Worm (Caenorhabditis elegans): ENCODE results near the gene cpsf-3.

The cpsf-3 gene

DNA sequence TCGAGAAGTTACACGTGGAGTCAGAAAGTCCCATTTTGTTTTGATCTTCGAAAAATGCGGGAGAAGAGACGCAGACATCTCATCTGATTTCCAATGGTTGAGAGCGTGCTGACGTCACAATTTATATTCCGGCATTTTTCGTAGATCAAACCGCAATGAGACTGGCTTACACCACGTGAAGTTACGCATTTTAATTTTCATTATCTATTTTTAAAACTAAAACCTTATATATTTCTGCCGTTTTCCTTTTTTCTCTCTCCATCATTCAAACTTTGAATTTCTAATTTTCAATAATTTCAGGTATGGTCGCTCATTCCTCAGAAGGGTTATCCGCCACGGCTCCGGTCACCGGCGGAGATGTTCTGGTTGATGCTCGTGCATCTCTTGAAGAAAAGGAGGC lies 32.7 kb upstream of the cpsf-3 start, which contains the start of gene fat-1:
Gene fat-1, plus strand, starts transcription at position 301 of the 400 bp plus-strand sequence.
- TF ChIP-seq ceh-45 (GFP tag; IDR thresholded peaks at IDR 0.05) (no peak), tbx-7 (tag; optimal IDR thresholded peaks at IDR 0.05) (no peak), nhr-232 (tag; optimal IDR thresholded peaks at IDR 0.05) (no peak), ama-1 (optimal IDR thresholded peaks at IDR 0.05) (no peak), sox-4 (tag; optimal IDR thresholded peaks at IDR 0.05) (no peak), ttx-3 (tag; optimal IDR thresholded peaks at IDR 0.05) (no peak), ceh-48 (tag; optimal IDR thresholded peaks at IDR 0.05) (no peak), hlh-15 (tag; optimal IDR thresholded peaks at IDR 0.05) (no peak), hlh-6 (tag; optimal IDR thresholded peaks at IDR 0.05) (no peak), ref-2 (tag; optimal IDR thresholded peaks at IDR 0.05) (no peak), F13H6.1 (tag; optimal IDR thresholded peaks at IDR 0.05) (no peak), Y22D7AL.16 (tag; optimal IDR thresholded peaks at IDR 0.05) (no peak), pat-9 (tag; optimal IDR thresholded peaks at IDR 0.05) (no peak), hlh-13 (GFP tag; optimal IDR thresholded peaks at IDR 0.05) (no peak)

DNA sequence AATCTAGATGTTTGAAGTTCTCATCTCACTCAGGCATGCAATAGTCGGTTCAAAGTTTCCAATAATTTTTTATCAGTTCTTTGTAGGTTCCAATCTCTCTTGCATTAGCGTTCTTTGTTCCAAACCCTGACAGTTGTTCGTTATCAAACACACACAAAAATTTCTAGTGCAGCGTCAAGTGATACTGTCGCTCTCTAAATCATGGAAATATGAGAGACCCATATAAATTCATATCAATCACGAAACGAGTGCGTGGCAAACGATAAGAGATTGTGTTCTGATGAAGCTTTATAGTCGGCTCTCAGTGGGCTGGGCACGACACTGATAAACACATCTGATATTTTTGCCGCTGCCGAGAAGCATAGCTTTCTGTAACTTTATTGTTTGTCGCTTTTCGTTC lies 31.5 kb upstream of the cpsf-3 start:
- no peak for TF ChIP-seq ets-4 (tag; optimal IDR thresholded peaks at IDR 0.05)
- TF ChIP-seq elt-2 (tag; optimal IDR thresholded peaks at IDR 0.05), result peak; percentile 87
- no peak for TF ChIP-seq fkh-10 (GFP tag; optimal IDR thresholded peaks at IDR 0.05)

DNA sequence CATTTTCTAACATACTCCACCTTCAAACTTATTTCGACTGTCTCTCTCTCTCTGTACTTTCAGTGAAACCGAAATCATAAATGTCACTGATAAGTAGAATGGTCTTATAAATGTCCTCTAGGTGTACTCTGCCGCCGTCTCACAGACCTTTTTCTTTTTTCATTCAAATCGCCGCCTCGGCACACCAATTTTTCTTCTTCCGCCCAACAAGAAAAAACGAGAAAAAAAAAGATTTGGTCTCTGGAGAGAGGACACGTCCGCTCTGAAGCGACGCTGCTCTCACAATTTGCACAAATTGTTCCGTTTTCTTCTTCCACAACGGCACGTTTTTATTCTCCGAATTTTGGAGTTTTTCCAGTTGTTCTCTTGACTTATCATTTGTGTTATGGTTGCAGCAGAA lies 30.5 kb upstream of the cpsf-3 start:
- no peak for TF ChIP-seq fax-1 (tag; optimal IDR thresholded peaks at IDR 0.05)
- TF ChIP-seq unc-55 (GFP tag; optimal IDR thresholded peaks at IDR 0.05), result no peak
- no peak for TF ChIP-seq ceh-19 (GFP tag; optimal IDR thresholded peaks at IDR 0.05)
- no peak for TF ChIP-seq lin-11 (tag; optimal IDR thresholded peaks at IDR 0.05)
- no peak for TF ChIP-seq ceh-22 (tag; optimal IDR thresholded peaks at IDR 0.05)
- TF ChIP-seq ztf-16 (tag; optimal IDR thresholded peaks at IDR 0.05), result no peak
- no peak for TF ChIP-seq K02D7.2 (tag; optimal IDR thresholded peaks at IDR 0.05)
- TF ChIP-seq lim-6 (tag; optimal IDR thresholded peaks at IDR 0.05), result no peak
- TF ChIP-seq nhr-232 (tag; optimal IDR thresholded peaks at IDR 0.05), result no peak
- TF ChIP-seq elt-4 (tag; optimal IDR thresholded peaks at IDR 0.05), result no peak
- no peak for TF ChIP-seq unc-42 (tag; optimal IDR thresholded peaks at IDR 0.05)
- TF ChIP-seq ceh-31 (tag; optimal IDR thresholded peaks at IDR 0.05), result no peak
- no peak for TF ChIP-seq mec-3 (tag; optimal IDR thresholded peaks at IDR 0.05; ENCODE audit: borderline replicate concordance)
- no peak for TF ChIP-seq hlh-6 (tag; optimal IDR thresholded peaks at IDR 0.05)
- no peak for TF ChIP-seq ref-2 (tag; optimal IDR thresholded peaks at IDR 0.05)

DNA sequence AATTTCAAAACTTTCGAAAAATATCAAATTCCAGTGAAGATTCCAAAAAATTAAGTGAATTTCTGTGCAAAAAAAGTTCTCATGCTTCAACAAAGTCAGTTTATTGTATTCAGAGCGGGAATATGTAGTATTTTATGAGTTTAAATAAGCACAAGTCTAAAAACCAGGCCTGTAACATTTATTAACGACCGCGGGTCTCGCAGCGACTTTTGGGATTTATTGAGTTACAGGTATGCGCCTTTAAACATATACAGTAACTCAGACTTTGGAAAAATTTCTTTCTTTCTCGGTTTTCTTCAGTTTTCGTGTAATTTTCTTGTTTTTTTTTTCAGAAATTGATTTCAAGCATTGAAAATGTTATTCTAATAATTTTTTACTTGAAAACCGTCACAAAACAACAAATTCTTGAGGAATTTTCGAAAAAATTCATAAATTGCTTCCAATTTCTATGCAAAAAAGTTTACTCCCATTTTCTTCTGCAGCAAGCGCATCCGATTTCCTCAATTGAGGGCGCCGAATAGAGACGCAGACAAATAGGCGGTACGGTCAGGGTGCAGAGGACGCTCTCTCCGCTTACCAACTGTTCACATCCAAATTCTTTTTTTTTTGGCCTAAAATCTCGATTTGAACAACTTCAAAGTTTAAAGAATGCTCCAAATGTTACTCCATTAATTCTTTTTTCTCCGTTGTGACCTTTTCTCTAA lies 28.8 kb upstream of the cpsf-3 start:
- peak; percentile 11 for TF ChIP-seq nfya-1 (tag; optimal IDR thresholded peaks at IDR 0.05)
- TF ChIP-seq hlh-15 (tag; optimal IDR thresholded peaks at IDR 0.05), result no peak
- no peak for TF ChIP-seq K02D7.2 (tag; optimal IDR thresholded peaks at IDR 0.05)
- no peak for TF ChIP-seq madf-2 (tag; optimal IDR thresholded peaks at IDR 0.05)
- no peak for TF ChIP-seq nhr-232 (tag; optimal IDR thresholded peaks at IDR 0.05)

DNA sequence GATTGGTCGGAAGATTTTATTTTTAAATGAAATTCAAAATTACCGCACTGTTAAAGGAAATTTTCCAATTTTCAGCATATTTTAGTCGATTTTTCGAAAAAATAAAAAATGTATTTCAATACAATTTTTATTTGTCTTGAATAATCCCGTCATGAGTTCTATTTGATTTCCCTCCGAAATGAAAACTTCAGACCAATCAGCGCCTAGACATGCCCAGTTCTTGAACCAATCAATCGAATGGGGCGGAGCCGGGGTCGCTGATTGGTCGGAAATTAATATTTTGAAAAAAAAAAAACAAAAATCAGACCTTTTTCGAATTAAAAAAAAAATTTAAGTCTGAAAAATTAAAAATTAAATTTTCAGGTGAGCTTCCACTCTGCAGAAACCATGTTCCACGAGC lies 27.0 kb upstream of the cpsf-3 start:
- peak; percentile 64 for TF ChIP-seq nfya-1 (tag; optimal IDR thresholded peaks at IDR 0.05)
- TF ChIP-seq fkh-10 (GFP tag; optimal IDR thresholded peaks at IDR 0.05), result no peak
- TF ChIP-seq Y22D7AL.16 (tag; optimal IDR thresholded peaks at IDR 0.05), result no peak
- TF ChIP-seq sdc-2 (tag; optimal IDR thresholded peaks at IDR 0.05), result no peak

DNA sequence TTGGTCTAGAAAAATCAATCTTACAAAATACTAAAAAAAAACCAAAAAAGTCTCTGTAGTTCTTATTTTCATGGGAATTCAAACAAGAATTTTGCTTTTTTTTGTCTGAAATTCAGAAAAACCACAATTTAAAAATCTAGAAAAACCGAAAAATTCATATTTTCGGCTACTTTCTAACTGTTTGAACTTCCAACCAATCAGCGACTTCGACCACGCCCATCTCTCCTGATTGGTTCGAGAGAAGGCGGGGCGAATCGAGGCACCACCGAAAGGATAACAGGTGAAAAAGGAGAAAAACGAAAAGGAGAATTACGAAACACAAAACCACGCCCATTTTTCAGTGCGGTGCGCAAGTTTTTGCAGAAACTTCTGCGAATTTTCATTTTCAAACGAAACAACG lies 22.1 kb upstream of the cpsf-3 start:
- peak; percentile 62 for TF ChIP-seq nfya-1 (tag; optimal IDR thresholded peaks at IDR 0.05)
- no peak for TF ChIP-seq fax-1 (tag; optimal IDR thresholded peaks at IDR 0.05)
- TF ChIP-seq hlh-15 (tag; optimal IDR thresholded peaks at IDR 0.05), result no peak
